Worm (Caenorhabditis elegans) whole organism, L4 larva: ENCODE measurements around the gene ugt-60.

ENCODE experiments used
- F10B5.3 ChIP-seq: sonication (generic microtip); optimal IDR thresholded peaks from 2 replicates; lab custom pipeline; 2016; ENCODE audit warnings: mild to moderate bottlenecking, missing genetic modification characterization, missing compliant biosample characterization
- F49E8.2 ChIP-seq: sonication (generic microtip); optimal IDR thresholded peaks from 2 replicates; lab custom pipeline; 2016; ENCODE audit warnings: missing compliant biosample characterization, mild to moderate bottlenecking, missing genetic modification characterization, borderline replicate concordance
- R02D3.7 ChIP-seq: fragments of 150-350 bp; sonication (generic microtip); optimal IDR thresholded peaks from 3 replicates; lab custom pipeline; 2014; ENCODE audit warnings: missing biosample characterization, missing genetic modification characterization
- Y105C5A.15 ChIP-seq: fragments of 200-800 bp; sonication (Bioruptor generic); IDR thresholded peaks from 2 replicates; pipeline ENCODE4 v1.3.6; 2022; ENCODE audit warnings: missing genetic modification characterization, missing compliant biosample characterization
- ZK337.2 ChIP-seq: fragments of 200-800 bp; sonication (Bioruptor generic); IDR thresholded peaks from 2 replicates; pipeline ENCODE4 v1.3.6; 2022; ENCODE audit warnings: missing genetic modification reagents, missing genetic modification characterization, missing compliant biosample characterization
- aha-1 ChIP-seq: fragments of 150-350 bp; peaks from one replicate; lab custom pipeline; 2014; ENCODE audit warnings: missing biosample characterization, missing genetic modification characterization
- aly-2 ChIP-seq: sonication (generic microtip); optimal IDR thresholded peaks from 2 replicates; lab custom pipeline; 2018; ENCODE audit warnings: missing biosample characterization, missing genetic modification characterization
- ama-1 ChIP-seq: fragments of 150-350 bp; optimal IDR thresholded peaks from 2 replicates; lab custom pipeline; 2014; ENCODE audit warnings: inconsistent platforms, mixed read lengths
- ceh-20 ChIP-seq: fragments of 200-800 bp; sonication (Bioruptor generic); IDR thresholded peaks from 2 replicates; pipeline ENCODE4 v1.3.6; 2022; ENCODE audit warnings: missing genetic modification reagents, missing genetic modification characterization, missing compliant biosample characterization
- ceh-28 ChIP-seq: fragments of 150-350 bp; optimal IDR thresholded peaks from 2 replicates; lab custom pipeline; 2014; ENCODE audit warnings: missing biosample characterization, missing genetic modification reagents, missing genetic modification characterization
- ceh-82 ChIP-seq: sonication (generic microtip); optimal IDR thresholded peaks from 2 replicates; lab custom pipeline; 2017; ENCODE audit warnings: missing biosample characterization, missing genetic modification characterization
- ces-1 ChIP-seq: fragments of 150-350 bp; sonication (generic microtip); optimal IDR thresholded peaks from 4 replicates; lab custom pipeline; 2014; ENCODE audit warnings: missing biosample characterization, missing genetic modification reagents, missing genetic modification characterization
- daf-12 ChIP-seq: fragments of 150-350 bp; optimal IDR thresholded peaks from 2 replicates; lab custom pipeline; 2014; ENCODE audit warnings: missing biosample characterization, missing genetic modification reagents, missing genetic modification characterization
- daf-16 ChIP-seq, 3 experiments: sonication (generic microtip); optimal IDR thresholded peaks; 2 replicates each; lab custom pipeline; 2016 to 2017; ENCODE audit warnings: missing genetic modification characterization in 3 of 3, missing genetic modification reagents in 3 of 3, mild to moderate bottlenecking in 2 of 3, missing compliant biosample characterization in 2 of 3, missing biosample characterization in 1 of 3, moderate library complexity in 1 of 3
- daf-19 ChIP-seq: fragments of 200-800 bp; sonication (Bioruptor generic); conservative IDR thresholded peaks from 2 replicates; pipeline ENCODE4 v1.3.6; 2022; ENCODE audit warnings: missing genetic modification characterization, missing compliant biosample characterization
- dmd-6 ChIP-seq: fragments of 200-800 bp; sonication (Bioruptor generic); IDR thresholded peaks from 2 replicates; pipeline ENCODE4 v1.3.6; 2022; ENCODE audit warnings: missing genetic modification reagents, missing genetic modification characterization, missing compliant biosample characterization
- dpl-1 ChIP-seq: fragments of 150-350 bp; optimal IDR thresholded peaks from 2 replicates; lab custom pipeline; 2014; ENCODE audit warnings: missing biosample characterization, missing genetic modification reagents, missing genetic modification characterization
- duxl-1 ChIP-seq: sonication (generic microtip); optimal IDR thresholded peaks from 2 replicates; lab custom pipeline; 2016; ENCODE audit warnings: mild to moderate bottlenecking, missing genetic modification characterization, moderate library complexity, missing compliant biosample characterization; ENCODE audit not compliant: poor library complexity
- dve-1 ChIP-seq: sonication (generic microtip); optimal IDR thresholded peaks from 2 replicates; lab custom pipeline; 2017; ENCODE audit warnings: antibody characterized with exemption, mild to moderate bottlenecking, missing genetic modification characterization, missing compliant biosample characterization; ENCODE audit not compliant: insufficient read depth
- fkh-10 ChIP-seq: fragments of 150-350 bp; optimal IDR thresholded peaks from 2 replicates; lab custom pipeline; 2014; ENCODE audit warnings: missing biosample characterization, missing genetic modification reagents, missing genetic modification characterization
- hif-1 ChIP-seq, 2 experiments: sonication (generic microtip); optimal IDR thresholded peaks; 2 replicates each; lab custom pipeline; 2016 to 2017; ENCODE audit warnings: missing compliant biosample characterization in 2 of 2, missing genetic modification characterization in 2 of 2, missing genetic modification reagents in 2 of 2, missing genotype in 2 of 2, mild to moderate bottlenecking in 1 of 2
- hlh-11 ChIP-seq: fragments of 200-800 bp; sonication (Bioruptor generic); optimal IDR thresholded peaks from 2 replicates; lab custom pipeline; 2018; ENCODE audit warnings: mild to moderate bottlenecking, missing genetic modification characterization, missing compliant biosample characterization
- hlh-30 ChIP-seq: sonication (generic microtip); optimal IDR thresholded peaks from 2 replicates; lab custom pipeline; 2017; ENCODE audit warnings: antibody characterized with exemption, mild to moderate bottlenecking, missing genetic modification characterization, missing compliant biosample characterization; ENCODE audit not compliant: insufficient read depth
- lin-13 ChIP-seq: fragments of 150-350 bp; optimal IDR thresholded peaks from 2 replicates; lab custom pipeline; 2014; ENCODE audit warnings: missing biosample characterization, missing genetic modification reagents, missing genetic modification characterization
- mdl-1 ChIP-seq, 2 experiments: fragments of 150-350 bp in 1 of 2; sonication (generic microtip) in 1 of 2; optimal IDR thresholded peaks; 2 replicates each; lab custom pipeline; 2014 to 2017; ENCODE audit warnings: missing biosample characterization in 2 of 2, missing genetic modification characterization in 2 of 2
- mes-2 ChIP-seq: sonication (generic microtip); optimal IDR thresholded peaks from 2 replicates; lab custom pipeline; 2016; ENCODE audit warnings: missing genotype, mild to moderate bottlenecking, missing genetic modification characterization, missing compliant biosample characterization; ENCODE audit not compliant: poor library complexity, severe bottlenecking
- mxl-2 ChIP-seq: fragments of 200-800 bp; sonication (Bioruptor generic); conservative IDR thresholded peaks from 2 replicates; pipeline ENCODE4 v1.3.6; 2022; ENCODE audit warnings: missing genetic modification reagents, missing genetic modification characterization, missing compliant biosample characterization
- mxl-3 ChIP-seq: fragments of 200-800 bp; sonication (Bioruptor generic); optimal IDR thresholded peaks from 2 replicates; lab custom pipeline; 2018; ENCODE audit warnings: mild to moderate bottlenecking, missing genetic modification characterization, missing compliant biosample characterization
- nhr-11 ChIP-seq: fragments of 150-350 bp; optimal IDR thresholded peaks from 2 replicates; lab custom pipeline; 2014; ENCODE audit warnings: missing biosample characterization, missing genetic modification characterization
- nhr-42 ChIP-seq: fragments of 200-800 bp; sonication (Bioruptor generic); IDR thresholded peaks from 2 replicates; pipeline ENCODE4 v1.3.6; 2022; ENCODE audit warnings: missing genetic modification characterization, missing compliant biosample characterization
- nhr-48 ChIP-seq: sonication (generic microtip); optimal IDR thresholded peaks from 2 replicates; lab custom pipeline; 2016; ENCODE audit warnings: mild to moderate bottlenecking, missing genetic modification characterization, missing compliant biosample characterization
- nhr-6 ChIP-seq: fragments of 150-350 bp; optimal IDR thresholded peaks from 2 replicates; lab custom pipeline; 2014; ENCODE audit warnings: missing biosample characterization, missing genetic modification characterization
- nhr-76 ChIP-seq: fragments of 150-350 bp; optimal IDR thresholded peaks from 2 replicates; lab custom pipeline; 2014; ENCODE audit warnings: missing biosample characterization, missing genetic modification characterization
- php-3 ChIP-seq: fragments of 200-800 bp; sonication (Bioruptor generic); IDR thresholded peaks from 2 replicates; pipeline ENCODE4 v1.3.6; 2022; ENCODE audit warnings: missing genetic modification reagents, missing genetic modification characterization, missing compliant biosample characterization
- pqm-1 ChIP-seq: sonication (generic microtip); optimal IDR thresholded peaks from 2 replicates; lab custom pipeline; 2017; ENCODE audit warnings: missing biosample characterization, missing genetic modification characterization
- rbr-2 ChIP-seq: sonication (generic microtip); optimal IDR thresholded peaks from 2 replicates; lab custom pipeline; 2016; ENCODE audit warnings: missing genotype, missing genetic modification characterization, missing compliant biosample characterization
- saeg-2 ChIP-seq: fragments of 200-800 bp; sonication (Bioruptor generic); IDR thresholded peaks from 2 replicates; pipeline ENCODE4 v1.3.6; 2022; ENCODE audit warnings: missing genetic modification reagents, missing genetic modification characterization, missing compliant biosample characterization
- skn-1 ChIP-seq: fragments of 150-350 bp; optimal IDR thresholded peaks from 2 replicates; lab custom pipeline; 2014; ENCODE audit warnings: missing biosample characterization, missing genetic modification characterization
- snpc-1.2 ChIP-seq: fragments of 200-800 bp; sonication (Bioruptor generic); IDR thresholded peaks from 2 replicates; pipeline ENCODE4 v1.3.6; 2022; ENCODE audit warnings: missing genetic modification reagents, missing genetic modification characterization, missing compliant biosample characterization
- unc-62 ChIP-seq, 3 experiments: fragments of 150-350 bp in 1 of 3; sonication (generic microtip); optimal IDR thresholded peaks in 2 of 3; peaks in 1 of 3; 1 replicate in 1 of 3; 2 replicates in 2 of 3; lab custom pipeline; 2014 to 2017; ENCODE audit warnings: missing biosample characterization in 3 of 3, missing genetic modification characterization in 3 of 3, missing genetic modification reagents in 3 of 3, missing genotype in 1 of 3
- vab-7 ChIP-seq: fragments of 200-800 bp; sonication (Bioruptor generic); IDR thresholded peaks from 2 replicates; pipeline ENCODE4 v1.3.6; 2022; ENCODE audit warnings: missing genetic modification reagents, missing genetic modification characterization, missing compliant biosample characterization
- zag-1 ChIP-seq: fragments of 150-350 bp; optimal IDR thresholded peaks from 2 replicates; lab custom pipeline; 2014; ENCODE audit warnings: missing biosample characterization, missing genetic modification characterization
- zfp-3 ChIP-seq: fragments of 200-800 bp; sonication (Bioruptor generic); conservative IDR thresholded peaks from 2 replicates; pipeline ENCODE4 v1.3.6; 2022; ENCODE audit warnings: missing genetic modification reagents, missing genetic modification characterization, missing compliant biosample characterization
- zip-11 ChIP-seq: fragments of 200-800 bp; sonication (Bioruptor generic); IDR thresholded peaks from 2 replicates; pipeline ENCODE4 v1.3.6; 2022; ENCODE audit warnings: missing genetic modification characterization, missing compliant biosample characterization
- ztf-7 ChIP-seq: fragments of 150-350 bp; optimal IDR thresholded peaks from 2 replicates; lab custom pipeline; 2014; ENCODE audit warnings: missing biosample characterization, missing genetic modification characterization

The ugt-60 gene

DNA sequence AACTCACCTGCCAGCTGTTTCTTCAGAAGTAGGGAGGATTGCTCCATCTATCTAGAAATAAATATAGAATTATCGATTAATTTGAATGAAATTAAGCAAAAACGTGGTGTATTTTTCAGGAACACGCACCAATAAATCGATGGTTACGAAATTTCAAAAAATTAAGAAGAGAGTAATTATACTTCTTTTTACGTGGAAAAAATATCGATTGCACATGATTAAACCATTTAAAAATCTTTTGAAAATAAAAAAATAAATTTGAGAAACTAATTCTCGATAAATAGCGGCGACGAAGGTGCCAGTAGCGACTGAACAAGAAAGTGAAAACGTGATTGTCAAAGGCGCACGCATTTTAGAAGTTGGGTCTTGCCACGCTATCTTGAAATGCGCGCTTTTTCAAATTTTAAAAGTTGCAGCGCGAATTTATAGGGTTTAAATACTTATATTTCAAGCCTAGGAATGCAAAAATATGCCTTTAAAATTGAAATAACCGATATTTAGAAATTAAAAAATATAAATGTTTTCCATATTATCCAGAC, 47.7 kb downstream of the ugt-60 start, which contains the start of gene ubc-7 (continued):
- peak; percentile 53 for TF ChIP-seq ama-1
- peak; percentile 92 for TF ChIP-seq aha-1 (tag; lab: Kevin White, UChicago)
- no peak for TF ChIP-seq php-3 (GFP tag; lab: Robert Waterston, UW)
- no peak for TF ChIP-seq F10B5.3 (tag; lab: Kevin White, UChicago)
- peak; percentile 32 for TF ChIP-seq nhr-11 (tag; lab: Kevin White, UChicago)
- TF ChIP-seq mdl-1 (tag; optimal IDR thresholded peaks at IDR 0.05; lab: Kevin White, UChicago) = peak in 1 of 2 experiments; percentile 90
- peak; percentile 98 for TF ChIP-seq dpl-1 (GFP tag; lab: Kevin White, UChicago)
- TF ChIP-seq vab-7 = no peak
- no peak for TF ChIP-seq zip-11 (GFP tag; lab: Robert Waterston, UW)
- no peak for TF ChIP-seq Y105C5A.15 (GFP tag; lab: Robert Waterston, UW)
- peak; percentile 76 for TF ChIP-seq dve-1
- no peak for TF ChIP-seq nhr-42 (GFP tag; lab: Robert Waterston, UW)
- no peak for TF ChIP-seq daf-16 (GFP tag; optimal IDR thresholded peaks at IDR 0.05; lab: Kevin White, UChicago)
- TF ChIP-seq daf-16 (tag; optimal IDR thresholded peaks at IDR 0.05; lab: Kevin White, UChicago) = peak; percentile 62
- peak; percentile 28 for TF ChIP-seq duxl-1 (tag; lab: Kevin White, UChicago)
- TF ChIP-seq lin-13 (GFP tag; lab: Kevin White, UChicago) = peak; percentile 64
- TF ChIP-seq unc-62 (GFP tag; optimal IDR thresholded peaks at IDR 0.05 in 1 of 2; lab: Kevin White, UChicago) = no peak
- no peak for TF ChIP-seq unc-62 (tag; optimal IDR thresholded peaks at IDR 0.05; lab: Kevin White, UChicago)
- TF ChIP-seq mxl-3 (GFP tag; lab: Kevin White, UChicago) = peak; percentile 51
- peak in 1 of 2 experiments; percentile 52 for TF ChIP-seq hif-1 (tag; optimal IDR thresholded peaks at IDR 0.05; lab: Kevin White, UChicago)
- TF ChIP-seq ceh-82 (tag; lab: Kevin White, UChicago) = no peak
- no peak for TF ChIP-seq F49E8.2 (tag; lab: Kevin White, UChicago)
- TF ChIP-seq mes-2 (tag; lab: Kevin White, UChicago) = peak; percentile 67
- TF ChIP-seq rbr-2 = peak; percentile 52
- peak; percentile 96 for TF ChIP-seq nhr-6 (tag; lab: Kevin White, UChicago)
- TF ChIP-seq dmd-6 (GFP tag; lab: Robert Waterston, UW) = peak; percentile 48
- no peak for TF ChIP-seq skn-1 (tag; lab: Kevin White, UChicago)
- TF ChIP-seq ceh-28 (tag; lab: Kevin White, UChicago) = peak; percentile 29

ce11 chrIII:9629855-9630254, 49.0 kb downstream of the ugt-60 start, which contains the start of gene rpac-19:
rpac-19 (minus strand) TSS chrIII:9629885.
- TF ChIP-seq zfp-3 (GFP tag; lab: Robert Waterston, UW) = peak; percentile 73; the same call in 1 of the 2 replicates
- peak; percentile 46 for TF ChIP-seq rbr-2
- TF ChIP-seq pqm-1 (tag; lab: Kevin White, UChicago) = peak; percentile 12
- TF ChIP-seq daf-19 (GFP tag; lab: Robert Waterston, UW) = peak; percentile 45
- TF ChIP-seq mxl-2 (GFP tag; lab: Robert Waterston, UW) = no peak
- TF ChIP-seq aly-2 (tag; lab: Kevin White, UChicago) = no peak
- peak in 1 of 2 experiments; percentile 74 for TF ChIP-seq hif-1 (tag; optimal IDR thresholded peaks at IDR 0.05; lab: Kevin White, UChicago)
- TF ChIP-seq saeg-2 = 0 out of 2 replicates have a peak, but pooled peaks have one; percentile 8
- TF ChIP-seq ztf-7 (tag; lab: Kevin White, UChicago) = peak; percentile 60
- TF ChIP-seq daf-16 (GFP tag; optimal IDR thresholded peaks at IDR 0.05; lab: Kevin White, UChicago) = peak; percentile 9 to 56
- TF ChIP-seq daf-16 (tag; optimal IDR thresholded peaks at IDR 0.05; lab: Kevin White, UChicago) = peak; percentile 97
- TF ChIP-seq nhr-48 = peak; percentile 65
- no peak for TF ChIP-seq hlh-11
- TF ChIP-seq dve-1 = peak; percentile 96
- no peak for TF ChIP-seq zag-1 (tag; lab: Kevin White, UChicago)
- TF ChIP-seq F10B5.3 (tag; lab: Kevin White, UChicago) = peak; percentile 64
- no peak for TF ChIP-seq R02D3.7 (tag; lab: Kevin White, UChicago)
- no peak for TF ChIP-seq daf-12 (tag; lab: Kevin White, UChicago)
- no peak for TF ChIP-seq ces-1 (GFP tag; lab: Kevin White, UChicago)
- TF ChIP-seq skn-1 (tag; lab: Kevin White, UChicago) = no peak
- peak; percentile 83 for TF ChIP-seq hlh-30
- no peak for TF ChIP-seq nhr-76 (tag; lab: Kevin White, UChicago)
- TF ChIP-seq snpc-1.2 (GFP tag; lab: Robert Waterston, UW) = no peak
- peak; percentile 47 for TF ChIP-seq lin-13 (GFP tag; lab: Kevin White, UChicago)
- no peak for TF ChIP-seq fkh-10 (GFP tag; lab: Kevin White, UChicago)
- no peak for TF ChIP-seq mxl-3 (GFP tag; lab: Kevin White, UChicago)
- TF ChIP-seq unc-62 (GFP tag; optimal IDR thresholded peaks at IDR 0.05 in 1 of 2; lab: Kevin White, UChicago) = no peak
- TF ChIP-seq unc-62 (tag; optimal IDR thresholded peaks at IDR 0.05; lab: Kevin White, UChicago) = no peak
- 0 out of 2 replicates have a peak, but pooled peaks have one; percentile 29 for TF ChIP-seq ceh-20 (GFP tag; lab: Robert Waterston, UW)
- TF ChIP-seq ZK337.2 (GFP tag; lab: Robert Waterston, UW) = no peak
- 0 out of 2 replicates have a peak, but pooled peaks have one; percentile 37 for TF ChIP-seq vab-7
- TF ChIP-seq mes-2 (tag; lab: Kevin White, UChicago) = peak; percentile 91
